Worm (Caenorhabditis elegans) whole organism, L1 larva: ENCODE data around the gene nlp-36.

Experiments
- C16A3.4 ChIP-seq: fragments of 150-350 bp; optimal IDR thresholded peaks from 2 replicates; lab custom pipeline; 2014; ENCODE audit warnings: missing biosample characterization, missing genetic modification characterization
- C34B4.2 ChIP-seq: sonication (generic microtip); optimal IDR thresholded peaks from 2 replicates; lab custom pipeline; 2017; ENCODE audit warnings: mild to moderate bottlenecking, missing genetic modification characterization, missing compliant biosample characterization
- aha-1 ChIP-seq: fragments of 150-350 bp; optimal IDR thresholded peaks from 2 replicates; lab custom pipeline; 2014; ENCODE audit warnings: missing biosample characterization, missing genetic modification characterization
- alr-1 ChIP-seq: fragments of 200-800 bp; sonication (Bioruptor generic); optimal IDR thresholded peaks from 2 replicates; lab custom pipeline; 2018; ENCODE audit warnings: borderline replicate concordance, mild to moderate bottlenecking, missing genetic modification characterization, missing compliant biosample characterization
- blmp-1 ChIP-seq: fragments of 150-350 bp; optimal IDR thresholded peaks from 2 replicates; lab custom pipeline; 2014; ENCODE audit warnings: missing biosample characterization, missing genetic modification characterization
- ceh-8 ChIP-seq: fragments of 200-800 bp; sonication (Bioruptor generic); optimal IDR thresholded peaks from 2 replicates; lab custom pipeline; 2018; ENCODE audit warnings: mild to moderate bottlenecking, missing genetic modification characterization, moderate library complexity, missing compliant biosample characterization
- ceh-82 ChIP-seq, 3 experiments: fragments of 150-350 bp in 1 of 3; sonication (generic microtip) in 2 of 3; optimal IDR thresholded peaks; 2 replicates each; lab custom pipeline; 2014 to 2017; ENCODE audit warnings: missing biosample characterization in 3 of 3, missing genetic modification characterization in 3 of 3
- ceh-88 ChIP-seq: fragments of 200-800 bp; sonication (Bioruptor generic); IDR thresholded peaks from 2 replicates; pipeline ENCODE4 v1.3.6; 2022; ENCODE audit warnings: missing genetic modification characterization, missing compliant biosample characterization
- efl-1 ChIP-seq, 4 experiments: fragments of 150-350 bp; optimal IDR thresholded peaks in 3 of 4; peaks in 1 of 4; 1 replicate in 1 of 4; 2 replicates in 3 of 4; lab custom pipeline; 2014; ENCODE audit warnings: missing biosample characterization in 2 of 4, missing genetic modification characterization in 2 of 4, missing genetic modification reagents in 2 of 4
- egl-13 ChIP-seq: sonication (generic microtip); optimal IDR thresholded peaks from 2 replicates; lab custom pipeline; 2016; ENCODE audit warnings: missing genotype, missing genetic modification reagents, missing genetic modification characterization, missing compliant biosample characterization
- egl-27 ChIP-seq, 2 experiments: fragments of 150-350 bp in 1 of 2; sonication (generic microtip); optimal IDR thresholded peaks; 3 replicates each; lab custom pipeline; 2017 to 2018; ENCODE audit warnings: missing biosample characterization in 2 of 2, missing genetic modification characterization in 2 of 2, missing genetic modification reagents in 2 of 2
- elt-3 ChIP-seq, 6 experiments: fragments of 150-350 bp in 1 of 6; sonication (generic microtip); optimal IDR thresholded peaks; 2 replicates each; lab custom pipeline; 2017 to 2018; ENCODE audit warnings: missing biosample characterization in 6 of 6, missing genetic modification characterization in 6 of 6, inconsistent platforms in 1 of 6
- fkh-10 ChIP-seq: sonication (generic microtip); optimal IDR thresholded peaks from 2 replicates; lab custom pipeline; 2017; ENCODE audit warnings: missing biosample characterization, missing genetic modification reagents, missing genetic modification characterization
- fkh-4 ChIP-seq: sonication (generic microtip); optimal IDR thresholded peaks from 2 replicates; lab custom pipeline; 2016; ENCODE audit warnings: missing compliant biosample characterization, missing genetic modification characterization, borderline replicate concordance
- fkh-8 ChIP-seq: sonication (generic microtip); optimal IDR thresholded peaks from 2 replicates; lab custom pipeline; 2016; ENCODE audit warnings: mild to moderate bottlenecking, missing genetic modification characterization, missing compliant biosample characterization
- grh-1 ChIP-seq: fragments of 200-800 bp; sonication (Bioruptor generic); IDR thresholded peaks from 2 replicates; pipeline ENCODE4 v1.3.6; 2022; ENCODE audit warnings: missing genetic modification reagents, missing genetic modification characterization, missing compliant biosample characterization
- hlh-4 ChIP-seq: sonication (generic microtip); optimal IDR thresholded peaks from 2 replicates; lab custom pipeline; 2016; ENCODE audit warnings: mild to moderate bottlenecking, missing genetic modification characterization, missing compliant biosample characterization
- isw-1 ChIP-seq: fragments of 200-800 bp; sonication (Bioruptor generic); IDR thresholded peaks from 2 replicates; pipeline ENCODE4 v1.3.6; 2022; ENCODE audit warnings: missing genetic modification characterization, missing compliant biosample characterization
- jun-1 ChIP-seq: fragments of 150-350 bp; optimal IDR thresholded peaks from 2 replicates; lab custom pipeline; 2014; ENCODE audit warnings: missing biosample characterization, missing genetic modification reagents, missing genetic modification characterization
- lin-13 ChIP-seq: fragments of 150-350 bp; optimal IDR thresholded peaks from 2 replicates; lab custom pipeline; 2014; ENCODE audit warnings: missing biosample characterization, missing genetic modification reagents, missing genetic modification characterization
- lin-14 ChIP-seq: fragments of 200-800 bp; sonication (Bioruptor generic); optimal IDR thresholded peaks from 2 replicates; lab custom pipeline; 2018; ENCODE audit warnings: mild to moderate bottlenecking, missing genetic modification characterization, moderate library complexity, missing compliant biosample characterization
- lin-15B ChIP-seq: fragments of 150-350 bp; sonication (generic microtip); optimal IDR thresholded peaks from 3 replicates; lab custom pipeline; 2014; ENCODE audit warnings: missing biosample characterization, missing genetic modification characterization
- lin-35 ChIP-seq, 2 experiments: fragments of 150-350 bp; optimal IDR thresholded peaks; 2 replicates each; lab custom pipeline; 2014; ENCODE audit warnings: missing biosample characterization in 2 of 2, missing genetic modification characterization in 2 of 2, missing genetic modification reagents in 2 of 2
- mab-9 ChIP-seq: fragments of 200-800 bp; sonication (Bioruptor generic); IDR thresholded peaks from 2 replicates; pipeline ENCODE4 v1.3.6; 2022; ENCODE audit warnings: missing genetic modification reagents, missing genetic modification characterization, missing compliant biosample characterization
- mdl-1 ChIP-seq, 2 experiments: fragments of 150-350 bp; optimal IDR thresholded peaks; 2 replicates each; lab custom pipeline; 2014 to 2017; ENCODE audit warnings: missing biosample characterization in 2 of 2, missing genetic modification characterization in 2 of 2, inconsistent platforms in 1 of 2
- mef-2 ChIP-seq: fragments of 150-350 bp; optimal IDR thresholded peaks from 2 replicates; lab custom pipeline; 2014; ENCODE audit warnings: missing biosample characterization, missing genetic modification characterization
- mep-1 ChIP-seq: fragments of 150-350 bp; optimal IDR thresholded peaks from 2 replicates; lab custom pipeline; 2014; ENCODE audit warnings: missing biosample characterization, missing genetic modification characterization
- nhr-19 ChIP-seq: fragments of 200-800 bp; sonication (Bioruptor generic); conservative IDR thresholded peaks from 2 replicates; pipeline ENCODE4 v1.3.6; 2022; ENCODE audit warnings: missing genetic modification characterization, missing compliant biosample characterization
- nhr-28 ChIP-seq: fragments of 150-350 bp; optimal IDR thresholded peaks from 2 replicates; lab custom pipeline; 2014; ENCODE audit warnings: missing biosample characterization, missing genetic modification characterization
- nhr-71 ChIP-seq: sonication (generic microtip); optimal IDR thresholded peaks from 2 replicates; lab custom pipeline; 2016; ENCODE audit warnings: mild to moderate bottlenecking, missing genetic modification characterization, moderate library complexity, missing compliant biosample characterization
- nhr-76 ChIP-seq: sonication (generic microtip); optimal IDR thresholded peaks from 2 replicates; lab custom pipeline; 2017; ENCODE audit warnings: missing biosample characterization, missing genetic modification characterization
- nhr-84 ChIP-seq: sonication (generic microtip); optimal IDR thresholded peaks from 2 replicates; lab custom pipeline; 2017; ENCODE audit warnings: missing biosample characterization, missing genetic modification characterization
- nhr-85 ChIP-seq: sonication (generic microtip); peaks from one replicate; lab custom pipeline; 2016; ENCODE audit warnings: missing genetic modification characterization, inconsistent platforms, missing compliant biosample characterization
- nhr-90 ChIP-seq: sonication (generic microtip); optimal IDR thresholded peaks from 2 replicates; lab custom pipeline; 2016; ENCODE audit warnings: mild to moderate bottlenecking, missing genetic modification characterization, missing compliant biosample characterization; ENCODE audit not compliant: poor library complexity
- pax-3 ChIP-seq: fragments of 200-800 bp; sonication (Bioruptor generic); optimal IDR thresholded peaks from 2 replicates; lab custom pipeline; 2018; ENCODE audit warnings: mild to moderate bottlenecking, missing genetic modification characterization, moderate library complexity, missing compliant biosample characterization
- pqm-1 ChIP-seq: sonication (generic microtip); optimal IDR thresholded peaks from 3 replicates; lab custom pipeline; 2017; ENCODE audit warnings: missing biosample characterization, missing genetic modification characterization
- skn-1 ChIP-seq: fragments of 150-350 bp; optimal IDR thresholded peaks from 2 replicates; lab custom pipeline; 2014; ENCODE audit warnings: missing biosample characterization, missing genetic modification characterization
- snpc-4 ChIP-seq: fragments of 150-350 bp; optimal IDR thresholded peaks from 2 replicates; lab custom pipeline; 2014; ENCODE audit warnings: missing biosample characterization, missing genetic modification characterization
- tbx-2 ChIP-seq: sonication (generic microtip); optimal IDR thresholded peaks from 2 replicates; lab custom pipeline; 2016; ENCODE audit warnings: missing genetic modification characterization, missing compliant biosample characterization
- tlp-1 ChIP-seq: fragments of 150-350 bp; optimal IDR thresholded peaks from 2 replicates; lab custom pipeline; 2014; ENCODE audit warnings: missing biosample characterization, missing genetic modification characterization
- unc-130 ChIP-seq: fragments of 150-350 bp; optimal IDR thresholded peaks from 2 replicates; lab custom pipeline; 2017; ENCODE audit warnings: missing biosample characterization, missing genetic modification characterization, inconsistent platforms
- unc-30 ChIP-seq: sonication (generic microtip); optimal IDR thresholded peaks from 2 replicates; lab custom pipeline; 2017; ENCODE audit warnings: missing biosample characterization, missing genetic modification characterization
- unc-86 ChIP-seq: sonication (generic microtip); optimal IDR thresholded peaks from 2 replicates; lab custom pipeline; 2016; ENCODE audit warnings: missing genetic modification characterization, missing compliant biosample characterization
- vab-15 ChIP-seq: sonication (generic microtip); optimal IDR thresholded peaks from 2 replicates; lab custom pipeline; 2017; ENCODE audit warnings: missing genotype, mild to moderate bottlenecking, missing genetic modification characterization, missing compliant biosample characterization
- xbp-1 ChIP-seq: sonication (generic microtip); optimal IDR thresholded peaks from 2 replicates; lab custom pipeline; 2016; ENCODE audit warnings: missing genetic modification characterization, missing compliant biosample characterization
- zag-1 ChIP-seq: fragments of 150-350 bp; optimal IDR thresholded peaks from 2 replicates; lab custom pipeline; 2014; ENCODE audit warnings: missing biosample characterization, missing genetic modification characterization
- zip-4 ChIP-seq: fragments of 200-800 bp; sonication (Bioruptor generic); optimal IDR thresholded peaks from 2 replicates; lab custom pipeline; 2018; ENCODE audit warnings: mild to moderate bottlenecking, missing genetic modification characterization, moderate library complexity, missing compliant biosample characterization

Gene nlp-36

ce11 chrIII:9474501-9474900 is 14.0 kb upstream of the nlp-36 start:
- no peak for TF ChIP-seq mdl-1 (tag; optimal IDR thresholded peaks at IDR 0.05; lab: Kevin White, UChicago)
- no peak for TF ChIP-seq C34B4.2 (tag; lab: Kevin White, UChicago)
- no peak for TF ChIP-seq isw-1
- TF ChIP-seq nhr-28 (tag; lab: Kevin White, UChicago): no peak
- no peak for TF ChIP-seq nhr-71 (tag; lab: Kevin White, UChicago)
- peak; percentile 23 for TF ChIP-seq lin-14 (GFP tag; lab: Kevin White, UChicago)
- TF ChIP-seq snpc-4 (tag; lab: Kevin White, UChicago): no peak
- no peak for TF ChIP-seq egl-13
- TF ChIP-seq jun-1 (tag; lab: Kevin White, UChicago): peak; percentile 16
- no peak for TF ChIP-seq efl-1 (optimal IDR thresholded peaks at IDR 0.05; lab: Kevin White, UChicago)
- peak in 1 of 2 experiments; percentile 56 for TF ChIP-seq efl-1 (GFP tag; optimal IDR thresholded peaks at IDR 0.05 in 1 of 2; lab: Kevin White, UChicago)
- no peak for TF ChIP-seq zag-1 (tag; lab: Kevin White, UChicago)
- TF ChIP-seq fkh-8 (tag; lab: Kevin White, UChicago): no peak
- no peak for TF ChIP-seq nhr-76
- TF ChIP-seq zip-4 (GFP tag; lab: Kevin White, UChicago): no peak
- peak; percentile 60 for TF ChIP-seq pqm-1 (tag; lab: Kevin White, UChicago)
- no peak for TF ChIP-seq nhr-90 (tag; lab: Kevin White, UChicago)
- TF ChIP-seq mep-1: no peak
- TF ChIP-seq pax-3: no peak
- TF ChIP-seq fkh-10: no peak
- no peak for TF ChIP-seq aha-1 (tag; lab: Kevin White, UChicago)
- peak in 1 of 6 experiments; percentile 26 for TF ChIP-seq elt-3 (tag; optimal IDR thresholded peaks at IDR 0.05; lab: Kevin White, UChicago)
- no peak for TF ChIP-seq unc-30 (tag; lab: Kevin White, UChicago)
- TF ChIP-seq grh-1 (GFP tag; lab: Robert Waterston, UW): no peak
- TF ChIP-seq nhr-19: no peak
- peak; percentile 16 for TF ChIP-seq blmp-1
- no peak for TF ChIP-seq lin-13 (GFP tag; lab: Kevin White, UChicago)
- TF ChIP-seq C16A3.4: no peak

ce11 chrIII:9476564-9476963 is 12.0 kb upstream of the nlp-36 start:
- no peak for TF ChIP-seq unc-130 (tag; lab: Kevin White, UChicago)
- no peak for TF ChIP-seq lin-35 (GFP tag; optimal IDR thresholded peaks at IDR 0.05; lab: Kevin White, UChicago)
- TF ChIP-seq ceh-82 (tag; optimal IDR thresholded peaks at IDR 0.05; lab: Kevin White, UChicago): no peak
- no peak for TF ChIP-seq tlp-1 (tag; lab: Kevin White, UChicago)
- no peak for TF ChIP-seq xbp-1
- TF ChIP-seq mab-9 (GFP tag; lab: Robert Waterston, UW): no peak
- TF ChIP-seq pax-3: no peak
- no peak for TF ChIP-seq unc-30 (tag; lab: Kevin White, UChicago)
- no peak for TF ChIP-seq efl-1 (optimal IDR thresholded peaks at IDR 0.05; lab: Kevin White, UChicago)
- no peak for TF ChIP-seq efl-1 (GFP tag; optimal IDR thresholded peaks at IDR 0.05 in 1 of 2; lab: Kevin White, UChicago)
- TF ChIP-seq tbx-2 (tag; lab: Kevin White, UChicago): no peak
- no peak for TF ChIP-seq ceh-88 (GFP tag; lab: Robert Waterston, UW)

ce11 chrIII:9482423-9482993 is 6.0 kb upstream of the nlp-36 start:
- no peak for TF ChIP-seq nhr-84
- TF ChIP-seq elt-3 (tag; optimal IDR thresholded peaks at IDR 0.05; lab: Kevin White, UChicago): no peak
- no peak for TF ChIP-seq nhr-71 (tag; lab: Kevin White, UChicago)
- no peak for TF ChIP-seq egl-27 (tag; optimal IDR thresholded peaks at IDR 0.05; lab: Kevin White, UChicago)
- peak; percentile 37 for TF ChIP-seq mep-1
- no peak for TF ChIP-seq lin-15B (tag; lab: Kevin White, UChicago)
- TF ChIP-seq zag-1 (tag; lab: Kevin White, UChicago): no peak
- TF ChIP-seq skn-1: no peak
- TF ChIP-seq pqm-1 (tag; lab: Kevin White, UChicago): no peak
- peak; percentile 39 for TF ChIP-seq blmp-1
- TF ChIP-seq C16A3.4: no peak
- no peak for TF ChIP-seq vab-15 (tag; lab: Kevin White, UChicago)
- TF ChIP-seq hlh-4 (tag; lab: Kevin White, UChicago): no peak
- no peak for TF ChIP-seq egl-13
- TF ChIP-seq nhr-76: no peak
- TF ChIP-seq ceh-8 (GFP tag; lab: Kevin White, UChicago): no peak
- no peak for TF ChIP-seq fkh-4
- no peak for TF ChIP-seq grh-1 (GFP tag; lab: Robert Waterston, UW)
- peak; percentile 51 for TF ChIP-seq nhr-85 (tag; lab: Kevin White, UChicago)
- TF ChIP-seq lin-13 (GFP tag; lab: Kevin White, UChicago): peak; percentile 4
- TF ChIP-seq mef-2: no peak
- TF ChIP-seq alr-1 (tag; lab: Kevin White, UChicago): no peak
- no peak for TF ChIP-seq tlp-1 (tag; lab: Kevin White, UChicago)
- no peak for TF ChIP-seq aha-1 (tag; lab: Kevin White, UChicago)
- peak; percentile 67 for TF ChIP-seq lin-14 (GFP tag; lab: Kevin White, UChicago)
- TF ChIP-seq unc-86 (tag; lab: Kevin White, UChicago): no peak
- TF ChIP-seq xbp-1: no peak
